Worm (Caenorhabditis elegans) whole organism, young adult: Measurements from ENCODE around the gene evl-14.

Source experiments
- B0261.1 ChIP-seq: sonication (generic microtip); optimal IDR thresholded peaks from 2 replicates; lab custom pipeline; 2016; ENCODE audit warnings: mild to moderate bottlenecking, missing genetic modification characterization, moderate library complexity, missing compliant biosample characterization
- F10E7.11 ChIP-seq: sonication (generic microtip); optimal IDR thresholded peaks from 2 replicates; lab custom pipeline; 2017; ENCODE audit warnings: mild to moderate bottlenecking, missing genetic modification characterization, moderate library complexity, missing compliant biosample characterization
- F22D6.2 ChIP-seq: sonication (generic microtip); optimal IDR thresholded peaks from 2 replicates; lab custom pipeline; 2016; ENCODE audit warnings: mild to moderate bottlenecking, missing genetic modification characterization, missing compliant biosample characterization
- F33H1.4 ChIP-seq: fragments of 200-800 bp; sonication (Bioruptor generic); IDR thresholded peaks from 2 replicates; pipeline ENCODE4 v1.3.6; 2022; ENCODE audit warnings: missing genetic modification reagents, missing genetic modification characterization, missing compliant biosample characterization
- F57C9.4 ChIP-seq: sonication (generic microtip); optimal IDR thresholded peaks from 2 replicates; lab custom pipeline; 2017; ENCODE audit warnings: mild to moderate bottlenecking, missing genetic modification characterization, missing compliant biosample characterization
- T07F8.4 ChIP-seq: sonication (generic microtip); optimal IDR thresholded peaks from 2 replicates; lab custom pipeline; 2016; ENCODE audit warnings: mild to moderate bottlenecking, missing genetic modification characterization, moderate library complexity, missing compliant biosample characterization
- T26A5.8 ChIP-seq: sonication (generic microtip); optimal IDR thresholded peaks from 2 replicates; lab custom pipeline; 2016; ENCODE audit warnings: missing genetic modification characterization, missing compliant biosample characterization
- Y53F4B.3 ChIP-seq: fragments of 200-800 bp; sonication (Bioruptor generic); IDR thresholded peaks from 2 replicates; pipeline ENCODE4 v1.3.6; 2022; ENCODE audit warnings: missing genetic modification reagents, missing genetic modification characterization, missing compliant biosample characterization
- Y56A3A.18 ChIP-seq: fragments of 200-800 bp; sonication (Bioruptor generic); IDR thresholded peaks from 2 replicates; pipeline ENCODE4 v1.3.6; 2022; ENCODE audit warnings: missing genetic modification reagents, missing genetic modification characterization, missing compliant biosample characterization
- ama-1 ChIP-seq, 3 experiments: fragments of 150-350 bp in 1 of 3; sonication (generic microtip) in 2 of 3; optimal IDR thresholded peaks; 2 replicates each; lab custom pipeline; 2014 to 2018; ENCODE audit warnings: missing biosample characterization in 2 of 3, missing genetic modification characterization in 2 of 3, missing genetic modification reagents in 2 of 3
- aptf-2 ChIP-seq: fragments of 200-800 bp; sonication (Bioruptor generic); conservative IDR thresholded peaks from 2 replicates; pipeline ENCODE4 v1.3.6; 2022; ENCODE audit warnings: missing genetic modification reagents, missing genetic modification characterization, missing compliant biosample characterization
- atf-7 ChIP-seq: sonication (generic microtip); optimal IDR thresholded peaks from 2 replicates; lab custom pipeline; 2017; ENCODE audit warnings: mild to moderate bottlenecking, missing genetic modification characterization, missing compliant biosample characterization
- bed-1 ChIP-seq: fragments of 200-800 bp; sonication (Bioruptor generic); IDR thresholded peaks from 2 replicates; pipeline ENCODE4 v1.3.6; 2022; ENCODE audit warnings: missing genetic modification reagents, missing genetic modification characterization, missing compliant biosample characterization
- bed-2 ChIP-seq: fragments of 200-800 bp; sonication (Bioruptor generic); IDR thresholded peaks from 2 replicates; pipeline ENCODE4 v1.3.6; 2022; ENCODE audit warnings: missing genetic modification reagents, missing genetic modification characterization, missing compliant biosample characterization
- ccch-3 ChIP-seq: fragments of 200-800 bp; sonication (Bioruptor generic); optimal IDR thresholded peaks from 2 replicates; lab custom pipeline; 2018; ENCODE audit warnings: mild to moderate bottlenecking, missing genetic modification characterization, missing compliant biosample characterization
- cebp-1 ChIP-seq, 2 experiments: fragments of 200-800 bp in 1 of 2; sonication (Bioruptor generic) in 1 of 2; sonication (generic microtip) in 1 of 2; IDR thresholded peaks in 1 of 2; optimal IDR thresholded peaks in 1 of 2; 2 replicates each; pipeline versions ENCODE4 v1.3.6 to Lab custom; 2017 to 2022; ENCODE audit warnings: missing compliant biosample characterization in 2 of 2, missing genetic modification characterization in 2 of 2, mild to moderate bottlenecking in 1 of 2, missing genetic modification reagents in 1 of 2, moderate library complexity in 1 of 2
- cebp-2 ChIP-seq: fragments of 200-800 bp; sonication (Bioruptor generic); IDR thresholded peaks from 2 replicates; pipeline ENCODE4 v1.3.6; 2022; ENCODE audit warnings: missing genetic modification characterization, missing compliant biosample characterization
- ceh-100 ChIP-seq: fragments of 200-800 bp; sonication (Bioruptor generic); IDR thresholded peaks from 2 replicates; pipeline ENCODE4 v1.3.6; 2022; ENCODE audit warnings: missing genetic modification reagents, missing genetic modification characterization, missing compliant biosample characterization
- ceh-40 ChIP-seq: fragments of 200-800 bp; sonication (Bioruptor generic); IDR thresholded peaks from 2 replicates; pipeline ENCODE4 v1.3.6; 2022; ENCODE audit warnings: missing genetic modification characterization, missing compliant biosample characterization
- chd-7 ChIP-seq: sonication (generic microtip); optimal IDR thresholded peaks from 2 replicates; lab custom pipeline; 2016; ENCODE audit warnings: mild to moderate bottlenecking, missing genetic modification characterization, moderate library complexity, missing compliant biosample characterization
- dpl-1 ChIP-seq: fragments of 150-350 bp; optimal IDR thresholded peaks from 2 replicates; lab custom pipeline; 2014; ENCODE audit warnings: missing biosample characterization, missing genetic modification reagents, missing genetic modification characterization
- egl-18 ChIP-seq: fragments of 200-800 bp; sonication (Bioruptor generic); IDR thresholded peaks from 2 replicates; pipeline ENCODE4 v1.3.6; 2022; ENCODE audit warnings: missing genetic modification reagents, missing genetic modification characterization, missing compliant biosample characterization
- fkh-3 ChIP-seq: sonication (generic microtip); optimal IDR thresholded peaks from 2 replicates; lab custom pipeline; 2016; ENCODE audit warnings: mild to moderate bottlenecking, missing genetic modification characterization, missing compliant biosample characterization
- hlh-12 ChIP-seq: sonication (generic microtip); optimal IDR thresholded peaks from 2 replicates; lab custom pipeline; 2016; ENCODE audit warnings: missing genetic modification characterization, missing compliant biosample characterization
- hmg-1.2 ChIP-seq: fragments of 200-800 bp; sonication (Bioruptor generic); IDR thresholded peaks from 2 replicates; pipeline ENCODE4 v1.3.6; 2022; ENCODE audit warnings: missing genetic modification reagents, missing genetic modification characterization, missing compliant biosample characterization
- hsf-1 ChIP-seq: fragments of 200-800 bp; sonication (Bioruptor generic); IDR thresholded peaks from 2 replicates; pipeline ENCODE4 v1.3.6; 2022; ENCODE audit warnings: missing genetic modification reagents, missing genetic modification characterization, missing compliant biosample characterization
- lag-1 ChIP-seq: fragments of 200-800 bp; sonication (Bioruptor generic); IDR thresholded peaks from 2 replicates; pipeline ENCODE4 v1.3.6; 2022; ENCODE audit warnings: missing genetic modification reagents, missing genetic modification characterization, missing compliant biosample characterization
- lin-26 ChIP-seq: fragments of 200-800 bp; sonication (Bioruptor generic); IDR thresholded peaks from 2 replicates; pipeline ENCODE4 v1.3.6; 2022; ENCODE audit warnings: missing genetic modification reagents, missing genetic modification characterization, missing compliant biosample characterization
- lin-54 ChIP-seq: fragments of 200-800 bp; sonication (Bioruptor generic); optimal IDR thresholded peaks from 2 replicates; lab custom pipeline; 2018; ENCODE audit warnings: mild to moderate bottlenecking, missing genetic modification characterization, missing compliant biosample characterization
- lsl-1 ChIP-seq: fragments of 200-800 bp; sonication (Bioruptor generic); optimal IDR thresholded peaks from 2 replicates; lab custom pipeline; 2018; ENCODE audit warnings: mild to moderate bottlenecking, missing genetic modification characterization, moderate library complexity, missing compliant biosample characterization
- madf-10 ChIP-seq: sonication (generic microtip); optimal IDR thresholded peaks from 2 replicates; lab custom pipeline; 2016; ENCODE audit warnings: mild to moderate bottlenecking, missing genetic modification characterization, missing compliant biosample characterization
- madf-6 ChIP-seq: fragments of 200-800 bp; sonication (Bioruptor generic); IDR thresholded peaks from 2 replicates; pipeline ENCODE4 v1.3.6; 2022; ENCODE audit warnings: missing genetic modification reagents, missing genetic modification characterization, missing compliant biosample characterization
- mel-28 ChIP-seq: sonication (generic microtip); optimal IDR thresholded peaks from 2 replicates; lab custom pipeline; 2016; ENCODE audit warnings: borderline replicate concordance, mild to moderate bottlenecking, missing genetic modification characterization, missing compliant biosample characterization
- nfya-1 ChIP-seq: sonication (generic microtip); optimal IDR thresholded peaks from 2 replicates; lab custom pipeline; 2017; ENCODE audit warnings: antibody characterized with exemption, missing compliant biosample characterization, missing genetic modification characterization, borderline replicate concordance; ENCODE audit not compliant: insufficient read depth
- nhr-120 ChIP-seq: fragments of 200-800 bp; sonication (Bioruptor generic); IDR thresholded peaks from 2 replicates; pipeline ENCODE4 v1.3.6; 2022; ENCODE audit warnings: missing genetic modification characterization, missing compliant biosample characterization
- nhr-27 ChIP-seq: fragments of 200-800 bp; sonication (Bioruptor generic); optimal IDR thresholded peaks from 2 replicates; lab custom pipeline; 2018; ENCODE audit warnings: mild to moderate bottlenecking, missing genetic modification characterization, moderate library complexity, missing compliant biosample characterization
- pha-4 ChIP-seq: fragments of 150-350 bp; sonication (generic microtip); optimal IDR thresholded peaks from 2 replicates; lab custom pipeline; 2014; ENCODE audit warnings: missing biosample characterization, missing genetic modification reagents, missing genetic modification characterization
- rcor-1 ChIP-seq: fragments of 200-800 bp; sonication (Bioruptor generic); IDR thresholded peaks from 2 replicates; pipeline ENCODE4 v1.3.6; 2022; ENCODE audit warnings: missing genetic modification reagents, missing genetic modification characterization, missing compliant biosample characterization
- rpc-1 ChIP-seq, 2 experiments: fragments of 150-350 bp in 1 of 2; sonication (generic microtip) in 1 of 2; optimal IDR thresholded peaks; 2 replicates each; lab custom pipeline; 2014 to 2018; ENCODE audit warnings: missing biosample characterization in 1 of 2, missing genetic modification characterization in 1 of 2, missing genetic modification reagents in 1 of 2, missing genotype in 1 of 2
- sea-2 ChIP-seq: fragments of 200-800 bp; sonication (Bioruptor generic); IDR thresholded peaks from 2 replicates; pipeline ENCODE4 v1.3.6; 2022; ENCODE audit warnings: missing genetic modification characterization, missing compliant biosample characterization
- snpc-1.3 ChIP-seq: sonication (generic microtip); optimal IDR thresholded peaks from 2 replicates; lab custom pipeline; 2017; ENCODE audit warnings: missing genetic modification characterization, mild to moderate bottlenecking, missing compliant biosample characterization, antibody characterized with exemption, moderate library complexity, missing genotype, missing genetic modification reagents; ENCODE audit not compliant: insufficient read depth
- tlf-1 ChIP-seq: fragments of 200-800 bp; sonication (Bioruptor generic); optimal IDR thresholded peaks from 2 replicates; lab custom pipeline; 2018; ENCODE audit warnings: mild to moderate bottlenecking, missing genetic modification characterization, missing compliant biosample characterization
- unc-130 ChIP-seq: sonication (generic microtip); optimal IDR thresholded peaks from 2 replicates; lab custom pipeline; 2016; ENCODE audit warnings: missing genetic modification reagents, missing genetic modification characterization, missing compliant biosample characterization
- unc-62 ChIP-seq: fragments of 150-350 bp; optimal IDR thresholded peaks from 2 replicates; lab custom pipeline; 2014; ENCODE audit warnings: missing biosample characterization, missing genetic modification reagents, missing genetic modification characterization
- xnd-1 ChIP-seq: sonication (generic microtip); optimal IDR thresholded peaks from 2 replicates; lab custom pipeline; 2016; ENCODE audit warnings: missing genotype, missing genetic modification reagents, missing genetic modification characterization, missing compliant biosample characterization
- ztf-22 ChIP-seq: fragments of 200-800 bp; sonication (Bioruptor generic); optimal IDR thresholded peaks from 2 replicates; lab custom pipeline; 2018; ENCODE audit warnings: mild to moderate bottlenecking, missing genetic modification characterization, moderate library complexity, missing compliant biosample characterization
- ztf-28 ChIP-seq: fragments of 200-800 bp; sonication (Bioruptor generic); IDR thresholded peaks from 2 replicates; pipeline ENCODE4 v1.3.6; 2022; ENCODE audit warnings: missing genetic modification reagents, missing genetic modification characterization, missing compliant biosample characterization

The evl-14 gene

DNA sequence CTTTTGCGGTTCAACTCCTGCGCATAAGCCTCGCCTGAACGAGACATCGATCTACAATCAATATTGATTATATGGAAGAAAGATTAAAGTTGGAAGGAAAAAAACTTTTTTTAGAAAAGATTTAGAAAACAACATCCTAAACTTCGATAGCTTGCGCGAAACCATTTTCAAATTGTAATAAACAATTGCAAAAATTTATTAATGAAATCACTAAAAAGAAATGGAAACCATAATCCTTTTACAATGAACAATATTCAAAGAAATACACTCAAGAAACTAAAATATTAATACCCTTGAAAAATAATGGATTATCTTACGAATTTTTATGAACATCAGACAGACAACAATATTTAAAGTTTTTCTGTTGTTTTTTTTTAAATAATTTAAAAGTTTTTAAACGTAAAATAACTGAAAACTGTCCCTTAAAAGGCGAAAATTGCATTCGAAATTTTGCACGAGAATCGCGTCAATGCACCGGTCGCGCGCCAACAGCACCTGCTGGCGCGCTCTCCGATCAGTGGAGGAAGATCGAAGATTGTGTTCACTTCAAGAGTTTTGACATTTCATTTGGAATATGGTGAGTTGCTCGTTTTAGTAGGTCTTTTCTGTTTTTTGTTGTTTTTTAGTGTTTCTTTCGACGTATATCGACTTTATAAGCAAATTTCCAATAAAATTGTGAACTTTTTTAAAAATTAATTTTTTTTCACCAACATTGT is 43.5 kb downstream of the evl-14 start, which contains the start of the genes sftb-1 and R10E4.1 (continued):
- TF ChIP-seq snpc-1.3 (no peak), B0261.1 (tag; lab: Kevin White, UChicago) (no peak), ama-1 (optimal IDR thresholded peaks at IDR 0.05; lab: Kevin White, UChicago) (no peak), ama-1 (GFP tag; optimal IDR thresholded peaks at IDR 0.05; lab: Kevin White, UChicago) (no peak), ceh-100 (no peak), rpc-1 (optimal IDR thresholded peaks at IDR 0.05; lab: Kevin White, UChicago) (no peak), rpc-1 (tag; optimal IDR thresholded peaks at IDR 0.05; lab: Kevin White, UChicago) (no peak), pha-4 (tag; lab: Kevin White, UChicago) (no peak), tlf-1 (GFP tag; lab: Kevin White, UChicago) (no peak), ceh-40 (GFP tag; lab: Robert Waterston, UW) (no peak), hlh-12 (tag; lab: Kevin White, UChicago) (no peak), aptf-2 (no peak), nhr-27 (tag; lab: Kevin White, UChicago) (no peak), sea-2 (no peak), madf-10 (no peak), ccch-3 (GFP tag; lab: Kevin White, UChicago) (no peak), madf-6 (peak; percentile 63), cebp-1 (GFP tag; IDR thresholded peaks at IDR 0.05; lab: Robert Waterston, UW) (no peak), cebp-1 (tag; optimal IDR thresholded peaks at IDR 0.05; lab: Kevin White, UChicago) (peak; percentile 61), F10E7.11 (no peak), F22D6.2 (tag; lab: Kevin White, UChicago) (no peak), bed-2 (no peak), T07F8.4 (tag; lab: Kevin White, UChicago) (no peak), T26A5.8 (tag; lab: Kevin White, UChicago) (no peak), cebp-2 (GFP tag; lab: Robert Waterston, UW) (no peak), lin-26 (GFP tag; lab: Robert Waterston, UW) (no peak), lag-1 (GFP tag; lab: Robert Waterston, UW) (no peak), hmg-1.2 (GFP tag; lab: Robert Waterston, UW) (0 out of 2 replicates have a peak, but pooled peaks have one; percentile 13), lsl-1 (GFP tag; lab: Kevin White, UChicago) (peak; percentile 31), nhr-120 (GFP tag; lab: Robert Waterston, UW) (no peak), hsf-1 (GFP tag; lab: Robert Waterston, UW) (no peak), lin-54 (GFP tag; lab: Kevin White, UChicago) (peak; percentile 59), atf-7 (tag; lab: Kevin White, UChicago) (no peak), xnd-1 (tag; lab: Kevin White, UChicago) (no peak), Y56A3A.18 (GFP tag; lab: Robert Waterston, UW) (no peak), nfya-1 (no peak), rcor-1 (GFP tag; lab: Robert Waterston, UW) (peak; percentile 40; the same call in 1 of the 2 replicates), egl-18 (GFP tag; lab: Robert Waterston, UW) (no peak), ztf-22 (GFP tag; lab: Kevin White, UChicago) (no peak), unc-62 (GFP tag; lab: Kevin White, UChicago) (no peak), unc-130 (GFP tag; lab: Kevin White, UChicago) (no peak), F57C9.4 (no peak), F33H1.4 (GFP tag; lab: Robert Waterston, UW) (peak; percentile 38), dpl-1 (peak; percentile 44), mel-28 (tag; lab: Kevin White, UChicago) (no peak), Y53F4B.3 (no peak), chd-7 (tag; lab: Kevin White, UChicago) (no peak), bed-1 (GFP tag; lab: Robert Waterston, UW) (no peak), ztf-28 (GFP tag; lab: Robert Waterston, UW) (no peak), fkh-3 (tag; lab: Kevin White, UChicago) (no peak)
